Fruit fly (Drosophila melanogaster): ENCODE data around the gene wwk.
A peak's percentile ranks its signal among the peaks of the same experiment; 100 is the strongest.

The wwk gene

DNA sequence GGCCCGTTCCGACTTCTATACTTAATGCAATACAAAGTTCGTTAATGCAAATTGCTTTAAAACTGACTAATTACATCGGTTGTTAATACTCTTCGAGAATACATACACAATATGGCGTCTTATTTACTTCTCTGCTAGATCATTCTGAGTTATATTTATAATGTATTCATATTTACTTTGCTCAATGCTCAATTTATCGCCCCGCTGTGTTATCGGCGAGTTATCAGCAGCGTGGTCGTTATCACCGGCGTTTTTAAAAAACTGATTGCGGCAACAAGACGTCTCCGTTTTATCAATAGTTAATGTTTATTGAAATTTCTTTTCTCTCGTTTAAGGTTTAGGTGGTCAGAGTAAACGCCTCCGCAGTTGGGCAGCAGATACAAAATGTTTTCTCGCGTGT is 15.6 kb upstream of the wwk start:
- TF ChIP-seq kay (GFP tag; ENCODE audit: borderline replicate concordance) (peak; percentile 74), Hr96 (GFP tag; optimal IDR thresholded peaks at IDR 0.05) (no peak), CG33017 (tag; optimal IDR thresholded peaks at IDR 0.05) (no peak)

DNA sequence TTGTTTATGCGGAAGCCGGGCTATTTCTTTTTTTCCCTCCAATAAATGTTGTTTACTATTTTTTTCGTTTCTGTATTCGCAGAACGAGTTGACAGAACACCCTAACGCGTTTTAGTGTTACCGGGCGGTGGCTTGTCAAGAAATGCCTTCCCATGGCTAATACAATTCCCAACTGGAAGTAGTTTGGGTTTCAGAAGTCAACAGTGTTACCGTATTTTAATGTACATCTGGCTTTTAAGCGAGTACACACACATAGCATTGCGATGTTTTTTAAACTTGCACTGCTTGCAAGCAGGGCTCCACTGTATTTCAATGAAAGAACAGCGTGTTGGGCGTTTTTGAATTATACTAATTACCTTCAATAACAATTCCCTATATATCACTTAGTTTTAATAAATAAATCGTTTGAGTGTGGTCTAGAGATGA is 14.0 kb upstream of the wwk start, which contains the start of gene TfIIS:
Gene TfIIS, minus strand, starts transcription at position 178 of the 426 bp plus-strand sequence.
- TF ChIP-seq CG11617 (GFP tag; optimal IDR thresholded peaks at IDR 0.05), result no peak
- TF ChIP-seq Mnt (GFP tag; optimal IDR thresholded peaks at IDR 0.05), result peak; percentile 10

DNA sequence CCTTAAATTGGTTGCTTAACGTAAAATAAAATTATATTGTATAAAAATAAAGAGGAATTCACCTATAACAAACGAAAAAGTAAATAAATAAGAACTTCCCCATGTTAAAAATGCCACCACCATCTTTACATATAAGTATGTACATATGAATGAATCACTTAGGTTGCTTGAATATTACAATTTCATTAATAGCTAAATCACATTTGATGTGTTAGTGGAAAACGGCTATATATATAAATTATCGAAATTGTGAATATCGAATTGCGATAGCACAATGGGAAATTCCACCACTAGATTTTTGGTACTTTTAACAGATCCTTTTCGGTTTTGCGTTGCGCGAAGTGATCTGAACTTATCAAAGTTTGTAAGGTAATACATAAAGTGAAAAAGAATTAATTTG is 13.2 kb upstream of the wwk start, which contains the start of the genes solo and vas:
Gene solo, plus strand, starts transcription at position 289 of the 400 bp plus-strand sequence.
Gene vas, plus strand, starts transcription at position 289 of the 400 bp plus-strand sequence.
- peak; percentile 81 for TF ChIP-seq kay (GFP tag; ENCODE audit: borderline replicate concordance)
- TF ChIP-seq Crg-1 (GFP tag; optimal IDR thresholded peaks at IDR 0.05), result no peak
- no peak for TF ChIP-seq CG7101 (tag; optimal IDR thresholded peaks at IDR 0.05)
- no peak for TF ChIP-seq ovo (GFP tag; optimal IDR thresholded peaks at IDR 0.05)
- no peak for TF ChIP-seq CG11617 (GFP tag; optimal IDR thresholded peaks at IDR 0.05)
- no peak for TF ChIP-seq toe (GFP tag; optimal IDR thresholded peaks at IDR 0.05)
- no peak for TF ChIP-seq Hr96 (GFP tag; optimal IDR thresholded peaks at IDR 0.05)
- no peak for TF ChIP-seq bab1 (GFP tag; optimal IDR thresholded peaks at IDR 0.05)
- TF ChIP-seq CG5204 (GFP tag; optimal IDR thresholded peaks at IDR 0.05), result no peak

DNA sequence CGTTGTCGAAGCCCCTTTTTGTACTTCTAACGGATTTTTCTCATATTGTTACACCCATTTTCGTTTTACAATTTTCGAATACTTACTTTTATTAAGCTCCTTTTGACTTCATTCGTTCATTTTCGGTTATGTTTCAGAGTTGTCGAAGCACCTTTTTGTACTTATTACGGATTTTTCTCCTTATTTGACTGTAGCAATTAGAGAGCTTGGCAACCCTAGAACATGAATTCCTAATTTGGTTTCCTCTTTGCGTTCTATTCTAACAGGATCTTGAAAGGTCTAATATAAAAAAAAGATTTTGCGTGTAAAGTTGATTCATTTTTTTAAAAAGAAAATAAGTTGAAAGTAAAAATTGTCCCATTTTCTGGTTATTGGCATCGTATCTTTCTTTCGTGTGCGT is 12.5 kb upstream of the wwk start:
- no peak for TF ChIP-seq Clk (GFP tag; optimal IDR thresholded peaks at IDR 0.05)
- TF ChIP-seq ovo (GFP tag; optimal IDR thresholded peaks at IDR 0.05), result peak; percentile 41
- no peak for TF ChIP-seq cic (GFP tag; optimal IDR thresholded peaks at IDR 0.05)
- TF ChIP-seq CG14711 (tag; optimal IDR thresholded peaks at IDR 0.05), result peak; percentile 91
- peak; percentile 42 for TF ChIP-seq pad (GFP tag; optimal IDR thresholded peaks at IDR 0.05)

DNA sequence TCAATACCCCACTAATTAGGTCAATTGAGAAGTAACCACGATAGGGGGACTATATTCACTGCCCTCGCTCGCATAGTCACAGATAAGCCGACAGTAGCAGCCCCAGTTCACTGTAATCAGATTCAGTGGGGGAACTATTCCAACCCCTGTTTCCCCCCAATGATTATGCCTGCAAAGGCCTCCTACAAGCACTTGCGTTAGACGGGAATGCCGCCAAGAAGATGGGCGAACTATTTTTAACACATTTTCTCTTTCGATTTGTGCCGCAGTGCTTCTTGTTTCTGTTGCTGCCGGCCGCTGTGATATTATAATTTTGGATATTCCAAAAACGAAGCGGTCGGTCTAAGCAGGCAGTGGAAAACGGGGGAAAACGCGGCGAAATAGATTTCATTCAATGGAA is 8.9 kb upstream of the wwk start:
- TF ChIP-seq cic (GFP tag; optimal IDR thresholded peaks at IDR 0.05) (no peak), cnc (optimal IDR thresholded peaks at IDR 0.05) (peak in 1 of 2 experiments; percentile 26)

DNA sequence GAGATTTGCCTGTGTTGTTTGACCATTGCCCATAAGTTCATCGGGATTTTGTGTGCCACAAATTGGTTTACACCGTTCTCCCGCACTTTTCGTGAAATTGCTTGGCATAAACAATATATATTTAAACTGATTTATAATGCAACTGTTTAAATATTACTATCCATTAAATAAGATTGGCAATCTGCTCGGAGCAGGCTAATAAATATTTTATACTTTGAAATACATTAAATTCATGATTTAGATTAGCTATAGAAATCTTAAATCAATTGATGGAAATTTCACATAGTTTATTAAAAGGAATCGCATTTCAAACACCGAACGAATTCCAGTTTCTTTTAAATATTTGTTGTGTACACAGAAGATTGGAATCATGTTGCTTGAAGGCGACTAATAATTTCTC is 8.4 kb upstream of the wwk start:
- TF ChIP-seq tj (GFP tag; optimal IDR thresholded peaks at IDR 0.05), result no peak
- TF ChIP-seq pad (GFP tag; optimal IDR thresholded peaks at IDR 0.05), result no peak
- TF ChIP-seq bab1 (GFP tag; optimal IDR thresholded peaks at IDR 0.05), result no peak
- TF ChIP-seq toe (GFP tag; optimal IDR thresholded peaks at IDR 0.05), result no peak
- TF ChIP-seq Crg-1 (GFP tag; optimal IDR thresholded peaks at IDR 0.05), result no peak
- TF ChIP-seq CG5204 (GFP tag; optimal IDR thresholded peaks at IDR 0.05), result no peak
- TF ChIP-seq Hr96 (GFP tag; optimal IDR thresholded peaks at IDR 0.05), result no peak
- no peak for TF ChIP-seq CG7045 (GFP tag; optimal IDR thresholded peaks at IDR 0.05)
- TF ChIP-seq CG14711 (tag; optimal IDR thresholded peaks at IDR 0.05), result no peak
- TF ChIP-seq CG11617 (GFP tag; optimal IDR thresholded peaks at IDR 0.05), result no peak
- no peak for TF ChIP-seq cic (GFP tag; optimal IDR thresholded peaks at IDR 0.05)
- no peak for TF ChIP-seq Mnt (GFP tag; optimal IDR thresholded peaks at IDR 0.05)
- TF ChIP-seq CG1620 (GFP tag; optimal IDR thresholded peaks at IDR 0.05), result no peak
- TF ChIP-seq CG7101 (tag; optimal IDR thresholded peaks at IDR 0.05), result no peak
- no peak for TF ChIP-seq ovo (GFP tag; optimal IDR thresholded peaks at IDR 0.05)
- no peak for TF ChIP-seq kay (GFP tag; ENCODE audit: borderline replicate concordance)
- no peak for TF ChIP-seq CG33017 (tag; optimal IDR thresholded peaks at IDR 0.05)
- no peak for TF ChIP-seq Clk (GFP tag; optimal IDR thresholded peaks at IDR 0.05)

DNA sequence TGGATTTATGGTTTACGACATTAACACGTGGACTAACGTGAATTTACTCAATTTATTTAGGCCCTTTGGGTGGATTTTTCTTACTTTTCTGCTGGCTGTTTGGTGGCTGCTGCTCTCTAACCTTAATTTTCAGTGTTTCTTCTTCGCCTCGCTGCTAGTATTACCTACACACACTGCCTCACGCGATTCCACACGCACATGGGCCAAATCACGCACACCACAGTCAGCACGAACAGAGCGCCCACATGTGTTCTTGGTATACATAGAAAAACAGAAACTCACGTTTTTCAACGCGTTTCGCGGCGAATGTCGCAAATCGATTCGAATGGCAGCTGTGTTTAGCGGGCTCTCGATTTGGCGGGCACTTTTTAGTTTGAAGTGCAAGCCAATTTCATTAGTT is 6.7 kb upstream of the wwk start:
- TF ChIP-seq CG14711 (tag; optimal IDR thresholded peaks at IDR 0.05), result peak; percentile 60
- TF ChIP-seq CG11617 (GFP tag; optimal IDR thresholded peaks at IDR 0.05), result no peak
- peak; percentile 38 for TF ChIP-seq CG7045 (GFP tag; optimal IDR thresholded peaks at IDR 0.05)
- peak; percentile 42 for TF ChIP-seq pad (GFP tag; optimal IDR thresholded peaks at IDR 0.05)
- peak; percentile 54 for TF ChIP-seq CG7101 (tag; optimal IDR thresholded peaks at IDR 0.05)
- TF ChIP-seq Crg-1 (GFP tag; optimal IDR thresholded peaks at IDR 0.05), result peak; percentile 67
- peak; percentile 60 for TF ChIP-seq CG1620 (GFP tag; optimal IDR thresholded peaks at IDR 0.05)
- TF ChIP-seq toe (GFP tag; optimal IDR thresholded peaks at IDR 0.05), result peak; percentile 30
- peak; percentile 75 for TF ChIP-seq Clk (GFP tag; optimal IDR thresholded peaks at IDR 0.05)
- TF ChIP-seq cic (GFP tag; optimal IDR thresholded peaks at IDR 0.05), result peak; percentile 92
- TF ChIP-seq tj (GFP tag; optimal IDR thresholded peaks at IDR 0.05), result peak; percentile 77
- TF ChIP-seq Hr96 (GFP tag; optimal IDR thresholded peaks at IDR 0.05), result no peak
- TF ChIP-seq Mnt (GFP tag; optimal IDR thresholded peaks at IDR 0.05), result peak; percentile 100
- peak; percentile 18 for TF ChIP-seq ovo (GFP tag; optimal IDR thresholded peaks at IDR 0.05)
- TF ChIP-seq bab1 (GFP tag; optimal IDR thresholded peaks at IDR 0.05), result peak; percentile 61
- no peak for TF ChIP-seq CG12768 (GFP tag; optimal IDR thresholded peaks at IDR 0.05)
- no peak for TF ChIP-seq kay (GFP tag; ENCODE audit: borderline replicate concordance)

DNA sequence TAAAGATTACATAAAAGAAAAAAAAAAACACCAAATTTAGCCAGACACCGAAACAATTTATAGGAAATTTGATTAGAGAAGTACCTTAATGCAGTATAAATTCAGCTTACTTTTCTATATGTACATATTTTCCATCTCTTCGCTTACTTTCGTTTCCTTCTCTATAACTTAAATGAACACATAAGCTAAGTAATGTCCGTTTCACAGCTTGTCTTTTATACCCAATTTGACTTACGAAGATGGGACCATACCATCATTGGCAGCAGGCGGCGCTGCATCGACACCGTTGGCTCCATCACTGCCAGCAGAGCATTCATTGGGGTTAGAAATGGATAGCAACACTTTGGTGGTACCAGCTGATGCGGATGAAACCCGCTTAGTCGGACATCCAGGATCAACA is 4.4 kb upstream of the wwk start, which contains the start of gene vig:
Gene vig, minus strand, starts transcription at position 101 of the 400 bp plus-strand sequence.
- TF ChIP-seq CG5204 (GFP tag; optimal IDR thresholded peaks at IDR 0.05) (no peak), CG33017 (tag; optimal IDR thresholded peaks at IDR 0.05) (no peak)

Measured in whole organism, adult.